Worm (Caenorhabditis elegans) whole organism, L4/young adult: ENCODE results near the gene mua-6.
"Not testable (repeated sequence)": the region's sequence is repeated elsewhere in the genome, so short reads cannot be mapped to it uniquely, and the experiment has no call there.

Experiments used
- W03F9.2 ChIP-seq: fragments of 150-350 bp; optimal IDR thresholded peaks from 2 replicates; lab custom pipeline; 2014; ENCODE audit warnings: missing biosample characterization, missing genetic modification characterization
- dao-5 ChIP-seq: sonication (generic microtip); optimal IDR thresholded peaks from 2 replicates; lab custom pipeline; 2016; ENCODE audit warnings: missing genotype, missing genetic modification characterization, moderate library complexity, missing compliant biosample characterization
- him-1 ChIP-seq: sonication (generic microtip); optimal IDR thresholded peaks from 2 replicates; lab custom pipeline; 2016; ENCODE audit warnings: missing genotype, missing genetic modification reagents, missing genetic modification characterization, missing compliant biosample characterization

The mua-6 gene

ce11 chrX:16269969-16270368 is 4.5 kb upstream of the mua-6 start, which contains the start of gene ifa-3:
TSS of gene ifa-3 (minus strand) at chrX:16270069.
- TF ChIP-seq W03F9.2 (no peak), dao-5 (tag; lab: Kevin White, UChicago) (no peak), him-1 (tag; lab: Kevin White, UChicago) (no peak)

DNA sequence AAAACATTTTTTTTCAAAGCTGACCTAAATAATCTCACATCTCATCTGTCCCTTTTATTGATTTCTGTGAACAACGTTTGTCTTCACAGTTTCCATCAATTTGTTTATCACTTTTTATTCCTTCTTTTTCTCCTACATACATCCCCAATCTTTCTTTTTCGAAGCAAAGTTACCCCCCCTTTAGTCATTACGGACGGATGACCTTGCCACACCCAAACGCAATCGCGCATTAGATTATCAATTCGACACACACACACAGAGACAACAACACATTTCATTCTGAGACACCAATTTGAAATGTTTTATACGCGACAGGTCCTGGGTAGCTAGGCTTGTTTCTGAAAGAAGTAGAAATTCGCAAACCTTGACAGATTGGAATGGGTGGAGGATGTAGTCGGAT is 2.2 kb downstream of the mua-6 start:
- no peak for TF ChIP-seq him-1 (tag; lab: Kevin White, UChicago)
- TF ChIP-seq W03F9.2: no peak
- no peak for TF ChIP-seq dao-5 (tag; lab: Kevin White, UChicago)

ce11 chrX:16261993-16262392 is 3.5 kb downstream of the mua-6 start, which contains the start of gene sgk-1:
TSS of gene sgk-1 (minus strand) at chrX:16262122.
- TF ChIP-seq dao-5 (tag; lab: Kevin White, UChicago) (no peak), him-1 (tag; lab: Kevin White, UChicago) (no peak), W03F9.2 (no peak)

- TF ChIP-seq W03F9.2 (no peak), him-1 (tag; lab: Kevin White, UChicago) (no peak), dao-5 (tag; lab: Kevin White, UChicago) (no peak)
Observed at ce11 chrX:16260077-16260476, 5.4 kb downstream of the mua-6 start.

DNA sequence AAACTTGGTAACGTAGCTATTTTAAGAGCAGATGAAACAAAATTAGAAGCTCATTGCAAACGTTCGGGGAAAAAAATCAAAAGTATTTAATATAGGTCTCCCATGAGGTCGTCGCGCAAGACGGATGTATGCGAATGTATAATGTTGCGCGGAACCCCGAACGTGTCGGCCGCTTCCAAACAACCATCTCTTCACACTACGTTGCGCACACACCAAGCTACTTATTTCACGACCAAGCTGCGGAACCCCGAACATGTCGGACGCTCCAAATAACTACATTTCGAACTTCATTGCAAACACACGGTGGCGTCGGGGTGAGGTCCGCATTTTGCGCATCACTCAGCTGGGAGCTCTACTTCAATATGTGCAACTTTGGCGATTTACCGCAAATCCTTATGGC is 7.0 kb downstream of the mua-6 start:
- TF ChIP-seq W03F9.2 (no peak), dao-5 (tag; lab: Kevin White, UChicago) (no peak), him-1 (tag; lab: Kevin White, UChicago) (no peak)

ce11 chrX:16250679-16251078 is 14.8 kb downstream of the mua-6 start, which contains the start of gene W10G6.6:
TSS of gene W10G6.6 (minus strand) at chrX:16250779.
- TF ChIP-seq him-1 (tag; lab: Kevin White, UChicago) (no peak), dao-5 (tag; lab: Kevin White, UChicago) (no peak), W03F9.2 (no peak)

- TF ChIP-seq him-1 (tag; lab: Kevin White, UChicago) (no peak), W03F9.2 (no peak), dao-5 (tag; lab: Kevin White, UChicago) (no peak)
Observed at ce11 chrX:16244764-16245244, 20.7 kb downstream of the mua-6 start, which contains the start of gene W10G6.1. TSS of gene W10G6.1 (plus strand) at chrX:16245194.

DNA sequence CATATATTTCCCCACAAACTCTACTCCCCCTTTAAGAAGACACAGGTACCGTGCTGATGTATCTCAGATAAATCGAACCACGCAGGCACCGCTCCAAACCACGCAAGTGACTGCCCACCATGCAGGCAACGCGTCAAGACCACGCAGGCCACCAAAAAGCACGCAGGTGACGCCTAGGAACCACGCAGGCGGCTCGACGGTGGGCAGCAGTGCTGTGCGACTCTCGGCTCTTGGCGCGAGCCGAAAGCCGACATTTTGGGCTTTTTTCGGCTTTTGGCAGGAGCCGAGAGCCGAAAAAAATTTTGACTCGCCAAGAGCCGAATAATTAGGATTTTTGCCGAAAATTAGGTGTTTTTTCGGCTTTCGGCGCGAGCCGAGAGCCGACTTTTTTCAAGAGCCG is 22.4 kb downstream of the mua-6 start:
- TF ChIP-seq him-1 (tag; lab: Kevin White, UChicago): no peak
- TF ChIP-seq dao-5 (tag; lab: Kevin White, UChicago): no peak
- no peak for TF ChIP-seq W03F9.2

ce11 chrX:16240626-16241025 is 24.9 kb downstream of the mua-6 start:
- TF ChIP-seq dao-5 (tag; lab: Kevin White, UChicago): no peak
- no peak for TF ChIP-seq him-1 (tag; lab: Kevin White, UChicago)
- TF ChIP-seq W03F9.2: no peak

DNA sequence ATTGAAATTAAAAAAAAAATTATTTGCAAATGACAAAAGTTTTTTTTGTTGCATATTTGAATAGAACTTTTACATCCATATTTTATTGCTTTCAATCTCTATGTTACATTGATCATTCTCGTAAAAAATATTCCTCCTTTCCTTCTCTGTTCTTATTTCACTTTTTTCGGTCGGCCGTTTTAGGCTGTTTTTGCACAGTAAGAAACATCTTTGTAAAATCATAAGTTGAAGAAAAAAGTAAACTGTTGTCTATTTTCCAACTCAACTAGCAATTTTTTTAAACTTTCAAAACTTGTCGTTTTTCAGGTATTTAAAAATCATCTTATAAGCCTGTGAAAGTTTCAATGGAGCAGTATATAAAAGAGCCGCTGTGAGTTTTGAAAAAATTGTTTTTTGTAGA is 36.9 kb downstream of the mua-6 start, which contains the start of gene F23A7.5:
Gene F23A7.5, plus strand, starts transcription at position 301 of the 400 bp plus-strand sequence.
- no peak for TF ChIP-seq dao-5 (tag; lab: Kevin White, UChicago)

- not testable (repeated sequence) for TF ChIP-seq him-1 (tag; lab: Kevin White, UChicago); dao-5 (tag; lab: Kevin White, UChicago); W03F9.2
Observed at ce11 chrX:16219710-16220109, 45.8 kb downstream of the mua-6 start, which contains the start of gene F23A7.3. TSS of gene F23A7.3 (plus strand) at chrX:16220010.

ce11 chrX:16218306-16218705 is 47.2 kb downstream of the mua-6 start:
- no peak for TF ChIP-seq W03F9.2
- no peak for TF ChIP-seq him-1 (tag; lab: Kevin White, UChicago)
- no peak for TF ChIP-seq dao-5 (tag; lab: Kevin White, UChicago)

DNA sequence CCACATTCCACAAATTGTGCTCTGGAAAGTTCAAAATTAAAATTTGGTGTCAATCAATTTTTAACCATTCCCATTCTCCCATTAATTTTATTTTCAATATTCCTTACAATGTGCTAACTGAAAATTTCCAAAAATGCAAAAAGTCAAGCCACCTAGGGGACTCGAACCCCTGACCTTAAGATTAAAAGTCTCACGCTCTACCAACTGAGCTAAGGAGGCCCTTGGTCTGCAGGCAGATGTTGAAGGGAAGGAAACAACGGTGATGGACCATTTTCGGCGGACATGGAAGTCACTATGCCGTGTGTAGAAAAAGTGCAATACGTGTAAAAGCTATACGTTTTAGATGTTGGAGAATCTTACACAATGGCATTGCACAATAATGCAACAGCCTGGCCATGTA is 47.7 kb downstream of the mua-6 start:
- TF ChIP-seq him-1 (tag; lab: Kevin White, UChicago) (no peak), W03F9.2 (no peak), dao-5 (tag; lab: Kevin White, UChicago) (no peak)

- TF ChIP-seq him-1 (tag; lab: Kevin White, UChicago) (no peak), dao-5 (tag; lab: Kevin White, UChicago) (no peak), W03F9.2 (no peak)
Observed at ce11 chrX:16217108-16217507, 48.4 kb downstream of the mua-6 start, which contains the start of gene F23A7.1. TSS of gene F23A7.1 (plus strand) at chrX:16217408.

- TF ChIP-seq him-1 (tag; lab: Kevin White, UChicago); dao-5 (tag; lab: Kevin White, UChicago); W03F9.2: not testable (repeated sequence)
Observed at ce11 chrX:16213073-16213472, 52.4 kb downstream of the mua-6 start, which contains the start of gene F23A7.8. TSS of gene F23A7.8 (plus strand) at chrX:16213373.
